Worm (Caenorhabditis elegans) whole organism, young adult: Measurements from ENCODE around the gene skpt-1.

Experiments
- B0035.1 ChIP-seq: sonication (generic microtip); optimal IDR thresholded peaks from 2 replicates; lab custom pipeline; 2016; ENCODE audit warnings: missing genetic modification characterization, mild to moderate bottlenecking, missing compliant biosample characterization, missing genotype, missing genetic modification reagents
- unc-62 ChIP-seq: fragments of 150-350 bp; optimal IDR thresholded peaks from 2 replicates; lab custom pipeline; 2014; ENCODE audit warnings: missing biosample characterization, missing genetic modification reagents, missing genetic modification characterization

DNA sequence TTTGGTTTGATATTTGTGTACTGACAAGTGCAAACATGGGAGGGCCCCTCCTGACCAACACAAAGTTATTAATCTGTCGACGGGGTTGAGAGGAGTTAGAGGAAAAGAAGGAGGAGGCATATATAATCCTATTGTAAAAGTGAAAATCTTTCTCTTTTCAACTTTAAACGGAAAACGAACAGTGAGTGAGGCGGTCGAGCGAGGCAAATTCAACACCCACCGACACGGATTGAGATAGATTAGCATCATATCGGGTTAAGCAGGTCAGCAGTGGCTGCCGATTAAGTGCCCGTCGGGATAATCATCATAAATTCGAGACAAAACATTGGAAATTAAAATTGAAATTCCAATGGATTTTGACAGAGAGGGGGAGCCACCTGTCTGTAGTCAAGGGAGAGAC is 11.9 kb downstream of the skpt-1 start:
- TF ChIP-seq B0035.1, result no peak
- no peak for TF ChIP-seq unc-62
